Fruit fly (Drosophila melanogaster) whole organism, embryonic: ENCODE data around the gene CG1738.

ENCODE experiments used
- B-H1 ChIP-seq: fragments of 200-800 bp; sonication (Bioruptor generic); IDR thresholded peaks from 3 replicates; pipeline ENCODE4 v1.3.6; 2022; ENCODE audit warnings: missing biosample characterization, missing genetic modification characterization
- CG10979 ChIP-seq: fragments of 200-800 bp; sonication (Bioruptor generic); optimal IDR thresholded peaks from 2 replicates; lab custom pipeline; 2018; ENCODE audit warnings: missing biosample characterization, mild to moderate bottlenecking, missing genetic modification characterization, moderate library complexity
- CG11696 ChIP-seq: fragments of 200-800 bp; sonication (Bioruptor generic); IDR thresholded peaks from 2 replicates; pipeline ENCODE4 v1.3.6; 2022; ENCODE audit warnings: missing biosample characterization, missing genetic modification characterization
- CG12236 ChIP-seq: fragments of 200-800 bp; sonication (Bioruptor generic); optimal IDR thresholded peaks from 2 replicates; lab custom pipeline; 2016; ENCODE audit warnings: missing biosample characterization, missing genetic modification characterization
- CG14965 ChIP-seq: fragments of 200-800 bp; sonication (Bioruptor generic); optimal IDR thresholded peaks from 2 replicates; lab custom pipeline; 2016; ENCODE audit warnings: missing biosample characterization, missing genetic modification characterization, borderline replicate concordance
- CG15514 ChIP-seq: fragments of 200-800 bp; sonication (Bioruptor generic); optimal IDR thresholded peaks from 3 replicates; lab custom pipeline; 2017; ENCODE audit warnings: missing biosample characterization, missing genetic modification characterization, mild to moderate bottlenecking, moderate library complexity, missing genetic modification reagents
- CG1603 ChIP-seq: fragments of 200-800 bp; sonication (Bioruptor generic); optimal IDR thresholded peaks from 2 replicates; lab custom pipeline; 2019; ENCODE audit warnings: missing biosample characterization, mild to moderate bottlenecking, missing genetic modification characterization, moderate library complexity
- CG17568 ChIP-seq: fragments of 200-800 bp; sonication (Bioruptor generic); optimal IDR thresholded peaks from 2 replicates; lab custom pipeline; 2018; ENCODE audit warnings: missing biosample characterization, mild to moderate bottlenecking, missing genetic modification characterization, moderate library complexity
- CG30403 ChIP-seq: fragments of 200-800 bp; sonication (Bioruptor generic); optimal IDR thresholded peaks from 3 replicates; lab custom pipeline; 2016; ENCODE audit warnings: missing biosample characterization, missing genetic modification characterization
- CG4820 ChIP-seq: fragments of 200-800 bp; sonication (Bioruptor generic); optimal IDR thresholded peaks from 3 replicates; lab custom pipeline; 2016; ENCODE audit warnings: missing biosample characterization, missing genetic modification characterization
- CG6654 ChIP-seq: fragments of 200-800 bp; sonication (Bioruptor generic); optimal IDR thresholded peaks from 2 replicates; lab custom pipeline; 2017; ENCODE audit warnings: missing biosample characterization, mild to moderate bottlenecking, missing genetic modification characterization
- CG7372 ChIP-seq: fragments of 200-800 bp; sonication (Bioruptor generic); IDR thresholded peaks from 2 replicates; pipeline ENCODE4 v1.3.6; 2022; ENCODE audit warnings: missing biosample characterization, missing genetic modification characterization
- CG8359 ChIP-seq: fragments of 200-800 bp; sonication (Bioruptor generic); optimal IDR thresholded peaks from 2 replicates; lab custom pipeline; 2017; ENCODE audit warnings: missing biosample characterization, mild to moderate bottlenecking, missing genetic modification characterization, borderline replicate concordance
- CG8765 ChIP-seq: fragments of 200-800 bp; sonication (Bioruptor generic); IDR thresholded peaks from 2 replicates; pipeline ENCODE4 v1.3.6; 2022; ENCODE audit warnings: missing biosample characterization, missing genetic modification characterization
- CTCF ChIP-seq: fragments of 200-800 bp; sonication (Bioruptor generic); optimal IDR thresholded peaks from 2 replicates; lab custom pipeline; 2017; ENCODE audit warnings: missing biosample characterization, mild to moderate bottlenecking, missing genetic modification characterization, moderate library complexity
- Chrac-16 ChIP-seq: fragments of 200-800 bp; sonication (Bioruptor generic); optimal IDR thresholded peaks from 3 replicates; lab custom pipeline; 2016; ENCODE audit warnings: missing biosample characterization, missing genetic modification characterization
- Dek ChIP-seq: fragments of 200-800 bp; sonication (Bioruptor generic); optimal IDR thresholded peaks from 3 replicates; lab custom pipeline; 2019; ENCODE audit warnings: missing biosample characterization, mild to moderate bottlenecking, missing genetic modification characterization, moderate library complexity
- E2f1 ChIP-seq: fragments of 200-800 bp; sonication (Bioruptor generic); IDR thresholded peaks from 2 replicates; pipeline ENCODE4 v1.3.6; 2022; ENCODE audit warnings: missing biosample characterization, missing genetic modification characterization
- Ets65A ChIP-seq: fragments of 200-800 bp; sonication (Bioruptor generic); peaks from one replicate; lab custom pipeline; 2016; ENCODE audit warnings: missing biosample characterization, missing genetic modification characterization
- Fer2 ChIP-seq: fragments of 200-800 bp; sonication (Bioruptor generic); optimal IDR thresholded peaks from 2 replicates; lab custom pipeline; 2018; ENCODE audit warnings: missing biosample characterization, mild to moderate bottlenecking, missing genetic modification characterization, moderate library complexity
- H15 ChIP-seq: fragments of 200-800 bp; sonication (Bioruptor generic); IDR thresholded peaks from 3 replicates; pipeline ENCODE4 v1.3.6; 2022; ENCODE audit warnings: missing biosample characterization, missing genetic modification characterization
- HLHmδ ChIP-seq: fragments of 200-800 bp; sonication (Bioruptor generic); optimal IDR thresholded peaks from 2 replicates; lab custom pipeline; 2018; ENCODE audit warnings: missing biosample characterization, mild to moderate bottlenecking, missing genetic modification characterization, moderate library complexity
- NC2β ChIP-seq: fragments of 200-800 bp; sonication (Bioruptor generic); optimal IDR thresholded peaks from 2 replicates; lab custom pipeline; 2016; ENCODE audit warnings: missing biosample characterization, missing genetic modification characterization
- Nf-YC ChIP-seq: fragments of 200-800 bp; optimal IDR thresholded peaks from 3 replicates; lab custom pipeline; 2019; ENCODE audit warnings: missing biosample characterization, mild to moderate bottlenecking, missing genetic modification characterization, moderate library complexity
- Oaz ChIP-seq: fragments of 200-800 bp; sonication (Bioruptor generic); IDR thresholded peaks from 2 replicates; pipeline ENCODE4 v1.3.6; 2022; ENCODE audit warnings: missing biosample characterization, missing genetic modification characterization
- PHDP ChIP-seq: fragments of 200-800 bp; sonication (Bioruptor generic); optimal IDR thresholded peaks from 3 replicates; lab custom pipeline; 2018; ENCODE audit warnings: missing biosample characterization, mild to moderate bottlenecking, missing genetic modification characterization, moderate library complexity
- Pdp1 ChIP-seq, 2 experiments: fragments of 200-800 bp; sonication (Bioruptor generic); optimal IDR thresholded peaks; 3 replicates each; lab custom pipeline; 2016; ENCODE audit warnings: missing biosample characterization in 2 of 2, missing genetic modification characterization in 2 of 2, mild to moderate bottlenecking in 1 of 2, moderate library complexity in 1 of 2
- Sox100B ChIP-seq: fragments of 200-800 bp; sonication (Bioruptor generic); optimal IDR thresholded peaks from 3 replicates; lab custom pipeline; 2018; ENCODE audit warnings: missing biosample characterization, mild to moderate bottlenecking, missing genetic modification characterization
- bigmax ChIP-seq: fragments of 200-800 bp; sonication (Bioruptor generic); optimal IDR thresholded peaks from 2 replicates; lab custom pipeline; 2018; ENCODE audit warnings: missing biosample characterization, mild to moderate bottlenecking, missing genetic modification characterization
- caup ChIP-seq: fragments of 200-800 bp; sonication (Bioruptor generic); optimal IDR thresholded peaks from 3 replicates; lab custom pipeline; 2017; ENCODE audit warnings: missing biosample characterization, mild to moderate bottlenecking, missing genetic modification characterization, moderate library complexity; ENCODE audit not compliant: severe bottlenecking
- croc ChIP-seq: fragments of 200-800 bp; sonication (Bioruptor generic); conservative IDR thresholded peaks from 3 replicates; pipeline ENCODE4 v1.3.6; 2022; ENCODE audit warnings: missing biosample characterization, missing genetic modification characterization
- danr ChIP-seq: fragments of 200-800 bp; sonication (Bioruptor generic); IDR thresholded peaks from 2 replicates; pipeline ENCODE4 v1.3.6; 2022; ENCODE audit warnings: missing biosample characterization, missing genetic modification characterization
- esg ChIP-seq: fragments of 200-800 bp; sonication (Bioruptor generic); conservative IDR thresholded peaks from 2 replicates; pipeline ENCODE4 v1.3.6; 2022; ENCODE audit warnings: missing biosample characterization, missing genetic modification characterization
- fd96Cb ChIP-seq: fragments of 200-800 bp; sonication (Bioruptor generic); optimal IDR thresholded peaks from 2 replicates; lab custom pipeline; 2018; ENCODE audit warnings: missing biosample characterization, mild to moderate bottlenecking, missing genetic modification characterization, moderate library complexity
- gfzf ChIP-seq: fragments of 200-800 bp; sonication (Bioruptor generic); optimal IDR thresholded peaks from 2 replicates; lab custom pipeline; 2016; ENCODE audit warnings: missing biosample characterization, mild to moderate bottlenecking, missing genetic modification characterization, moderate library complexity
- ham ChIP-seq: fragments of 200-800 bp; sonication (Bioruptor generic); IDR thresholded peaks from 2 replicates; pipeline ENCODE4 v1.3.6; 2022; ENCODE audit warnings: missing biosample characterization, missing genetic modification characterization
- jing ChIP-seq: fragments of 200-800 bp; sonication (Bioruptor generic); optimal IDR thresholded peaks from 2 replicates; lab custom pipeline; 2018; ENCODE audit warnings: missing biosample characterization, mild to moderate bottlenecking, missing genetic modification characterization
- nmo ChIP-seq: fragments of 200-800 bp; sonication (Bioruptor generic); optimal IDR thresholded peaks from 2 replicates; lab custom pipeline; 2018; ENCODE audit warnings: missing biosample characterization, mild to moderate bottlenecking, missing genetic modification characterization, moderate library complexity
- pan ChIP-seq, 4 experiments: fragments of >200 bp in 3 of 4; fragments of 200-800 bp in 1 of 4; sonication (Bioruptor generic) in 1 of 4; optimal IDR thresholded peaks in 3 of 4; IDR thresholded peaks in 1 of 4; 2 replicates each; pipeline versions ENCODE4 v1.3.6 to Lab custom; 2017 to 2022; ENCODE audit warnings: missing biosample characterization in 2 of 4, missing genetic modification characterization in 2 of 4, mixed read lengths in 1 of 4
- phol ChIP-seq: fragments of 200-800 bp; sonication (Bioruptor generic); optimal IDR thresholded peaks from 3 replicates; lab custom pipeline; 2018; ENCODE audit warnings: missing biosample characterization, mild to moderate bottlenecking, missing genetic modification characterization, moderate library complexity
- ro ChIP-seq: fragments of 200-800 bp; sonication (Bioruptor generic); IDR thresholded peaks from 2 replicates; pipeline ENCODE4 v1.3.6; 2022; ENCODE audit warnings: missing biosample characterization, missing genetic modification characterization
- sd ChIP-seq: fragments of 200-800 bp; sonication (Bioruptor generic); optimal IDR thresholded peaks from 3 replicates; lab custom pipeline; 2018; ENCODE audit warnings: missing biosample characterization, mild to moderate bottlenecking, missing genetic modification characterization, moderate library complexity
- sug ChIP-seq: fragments of 200-800 bp; optimal IDR thresholded peaks from 2 replicates; lab custom pipeline; 2019; ENCODE audit warnings: missing biosample characterization, mild to moderate bottlenecking, missing genetic modification characterization, moderate library complexity
- tgo ChIP-seq: fragments of 200-800 bp; sonication (Bioruptor generic); IDR thresholded peaks from 3 replicates; pipeline ENCODE4 v1.3.6; 2022; ENCODE audit warnings: missing biosample characterization, missing genetic modification characterization
- tio ChIP-seq: fragments of 200-800 bp; sonication (Bioruptor generic); optimal IDR thresholded peaks from 2 replicates; lab custom pipeline; 2017; ENCODE audit warnings: missing biosample characterization, missing genetic modification characterization, inconsistent platforms
- tll ChIP-seq, 2 experiments: fragments of 200-800 bp in 1 of 2; fragments of >200 bp in 1 of 2; sonication (Bioruptor generic) in 1 of 2; optimal IDR thresholded peaks; 2 replicates each; lab custom pipeline; 2017 to 2019; ENCODE audit warnings: missing biosample characterization in 2 of 2, missing genetic modification characterization in 2 of 2, mild to moderate bottlenecking in 1 of 2, moderate library complexity in 1 of 2
- zen2 ChIP-seq: fragments of 200-800 bp; sonication (Bioruptor generic); IDR thresholded peaks from 3 replicates; pipeline ENCODE4 v1.3.6; 2022; ENCODE audit warnings: missing biosample characterization, missing genetic modification characterization; ENCODE audit not compliant: partially characterized antibody

The CG1738 gene

dm6 chrX:11385498-11385897 is 36.6 kb downstream of the CG1738 start:
- TF ChIP-seq CTCF (peak; percentile 54), PHDP (tag; lab: Kevin White, UChicago) (no peak), Pdp1 (GFP tag; optimal IDR thresholded peaks at IDR 0.05; lab: Kevin White, UChicago) (peak in 1 of 2 experiments; percentile 42), sd (peak; percentile 45), CG7372 (GFP tag; lab: Robert Waterston, UW) (peak; percentile 90)
- TF ChIP-seq, all 482 proteins: peak for 4

- TF ChIP-seq CG17568 (GFP tag; lab: Kevin White, UChicago) (no peak), Ets65A (GFP tag; lab: Kevin White, UChicago) (no peak), CG6654 (GFP tag; lab: Kevin White, UChicago) (no peak), gfzf (peak; percentile 66), sug (no peak), ro (GFP tag; lab: Robert Waterston, UW) (no peak), CG8359 (GFP tag; lab: Kevin White, UChicago) (no peak), croc (GFP tag; lab: Robert Waterston, UW) (no peak), Fer2 (tag; lab: Kevin White, UChicago) (no peak), tll (GFP tag; optimal IDR thresholded peaks at IDR 0.05; lab: Kevin White, UChicago) (peak in 1 of 2 experiments; percentile 15), HLHmδ (no peak), fd96Cb (tag; lab: Kevin White, UChicago) (no peak), jing (GFP tag; lab: Kevin White, UChicago) (no peak), phol (tag; lab: Kevin White, UChicago) (no peak), Nf-YC (tag; lab: Kevin White, UChicago) (no peak), CG30403 (GFP tag; lab: Kevin White, UChicago) (no peak), caup (peak; percentile 6), CG14965 (no peak), E2f1 (GFP tag; lab: Robert Waterston, UW) (no peak), CG12236 (GFP tag; lab: Kevin White, UChicago) (no peak), NC2β (GFP tag; lab: Kevin White, UChicago) (no peak), CG11696 (GFP tag; lab: Robert Waterston, UW) (no peak), CG8765 (no peak), bigmax (GFP tag; lab: Kevin White, UChicago) (no peak), CG1603 (tag; lab: Kevin White, UChicago) (no peak), Dek (no peak), danr (no peak), esg (no peak), CG4820 (no peak), tgo (no peak), B-H1 (GFP tag; lab: Robert Waterston, UW) (no peak), zen2 (GFP tag; lab: Robert Waterston, UW) (peak; percentile 74), tio (no peak), CG15514 (GFP tag; lab: Kevin White, UChicago) (peak; percentile 16), H15 (GFP tag; lab: Robert Waterston, UW) (no peak), Oaz (GFP tag; lab: Robert Waterston, UW) (no peak), nmo (no peak), Sox100B (GFP tag; lab: Kevin White, UChicago) (no peak), Chrac-16 (GFP tag; lab: Kevin White, UChicago) (no peak), pan (optimal IDR thresholded peaks at IDR 0.05; lab: Kevin White, UChicago) (no peak), pan (GFP tag; optimal IDR thresholded peaks at IDR 0.05 in 1 of 2, IDR thresholded peaks at IDR 0.05 in 1 of 2) (no peak), CG10979 (tag; lab: Kevin White, UChicago) (no peak), ham (GFP tag; lab: Robert Waterston, UW) (no peak)
Observed at dm6 chrX:11389494-11390447, 40.9 kb downstream of the CG1738 start.
